Fruit fly (Drosophila melanogaster): Measurements from ENCODE around the gene Dcr-1.

Gene Dcr-1

dm6 chr3R:22717863-22718262 is 23.0 kb downstream of the Dcr-1 start:
- TF ChIP-seq dac (GFP tag; optimal IDR thresholded peaks at IDR 0.05) = no peak

dm6 chr3R:22710662-22711061 is 30.2 kb downstream of the Dcr-1 start, which contains the start of gene CG4907:
Gene CG4907, minus strand, starts transcription at chr3R:22710762.
- TF ChIP-seq Eip75B (GFP tag; optimal IDR thresholded peaks at IDR 0.05) (no peak), CG8632 (GFP tag; optimal IDR thresholded peaks at IDR 0.05) (no peak), dac (GFP tag; optimal IDR thresholded peaks at IDR 0.05) (no peak), Sox15 (GFP tag; optimal IDR thresholded peaks at IDR 0.05) (no peak), CG11902 (GFP tag; optimal IDR thresholded peaks at IDR 0.05) (no peak)

- TF ChIP-seq dsx (GFP tag; optimal IDR thresholded peaks at IDR 0.05; ENCODE audit: poor library complexity, severe bottlenecking) (no peak), CG16779 (tag; optimal IDR thresholded peaks at IDR 0.05) (no peak), CG8119 (GFP tag; IDR thresholded peaks at IDR 0.05) (no peak), Eip75B (GFP tag; optimal IDR thresholded peaks at IDR 0.05) (no peak), Smox (GFP tag; optimal IDR thresholded peaks at IDR 0.05) (no peak), dac (GFP tag; optimal IDR thresholded peaks at IDR 0.05) (no peak), Met (GFP tag; optimal IDR thresholded peaks at IDR 0.05) (no peak), vri (GFP tag; optimal IDR thresholded peaks at IDR 0.05) (no peak), OdsH (GFP tag; optimal IDR thresholded peaks at IDR 0.05) (no peak)
Observed at dm6 chr3R:22707178-22707577, 33.7 kb downstream of the Dcr-1 start, which contains the start of gene CG13842. Gene CG13842, minus strand, starts transcription at chr3R:22707278.

dm6 chr3R:22701793-22702192 is 39.1 kb downstream of the Dcr-1 start, which contains the start of the genes CG6972 and CCAP:
Gene CG6972, plus strand, starts transcription at chr3R:22702007.
Gene CCAP, minus strand, starts transcription at chr3R:22702084.
- TF ChIP-seq esn (GFP tag; optimal IDR thresholded peaks at IDR 0.05) = no peak
- TF ChIP-seq Sox14 (GFP tag; optimal IDR thresholded peaks at IDR 0.05) = no peak
- no peak for TF ChIP-seq CG9139 (GFP tag; optimal IDR thresholded peaks at IDR 0.05)
- no peak for TF ChIP-seq Eip93F (GFP tag; optimal IDR thresholded peaks at IDR 0.05)
- TF ChIP-seq CG6792 (GFP tag; optimal IDR thresholded peaks at IDR 0.05) = no peak
- no peak for TF ChIP-seq net (GFP tag; optimal IDR thresholded peaks at IDR 0.05)
- TF ChIP-seq CG3919 (GFP tag; optimal IDR thresholded peaks at IDR 0.05) = no peak
- TF ChIP-seq ss (GFP tag; optimal IDR thresholded peaks at IDR 0.05) = no peak
- TF ChIP-seq Eip75B (GFP tag; optimal IDR thresholded peaks at IDR 0.05) = no peak
- TF ChIP-seq Gug (GFP tag; IDR thresholded peaks at IDR 0.05) = no peak
- no peak for TF ChIP-seq lz (GFP tag; optimal IDR thresholded peaks at IDR 0.05)
- TF ChIP-seq CG32006 (GFP tag; optimal IDR thresholded peaks at IDR 0.05) = no peak
- no peak for TF ChIP-seq CG6163 (GFP tag; IDR thresholded peaks at IDR 0.05)
- no peak for TF ChIP-seq Met (GFP tag; optimal IDR thresholded peaks at IDR 0.05)
- TF ChIP-seq Sox102F (GFP tag; optimal IDR thresholded peaks at IDR 0.05) = no peak
- TF ChIP-seq Hr4 (GFP tag; optimal IDR thresholded peaks at IDR 0.05) = no peak

- no peak for TF ChIP-seq cyc (GFP tag; optimal IDR thresholded peaks at IDR 0.05)
- TF ChIP-seq CG8119 (GFP tag; IDR thresholded peaks at IDR 0.05) = no peak
- no peak for TF ChIP-seq Hr38 (GFP tag; optimal IDR thresholded peaks at IDR 0.05)
- no peak for TF ChIP-seq spab (GFP tag; optimal IDR thresholded peaks at IDR 0.05)
- no peak for TF ChIP-seq CG8319 (GFP tag; optimal IDR thresholded peaks at IDR 0.05)
- TF ChIP-seq vri (GFP tag; optimal IDR thresholded peaks at IDR 0.05) = no peak
- no peak for TF ChIP-seq fd85E (GFP tag; optimal IDR thresholded peaks at IDR 0.05)
- TF ChIP-seq Blimp-1 (GFP tag; optimal IDR thresholded peaks at IDR 0.05) = no peak
- TF ChIP-seq CG10669 (GFP tag; optimal IDR thresholded peaks at IDR 0.05) = no peak
- TF ChIP-seq CG11762 (GFP tag; optimal IDR thresholded peaks at IDR 0.05; ENCODE audit: insufficient read depth) = no peak
- TF ChIP-seq CG3032 (tag; optimal IDR thresholded peaks at IDR 0.05) = no peak
- no peak for TF ChIP-seq CG15336 (GFP tag; IDR thresholded peaks at IDR 0.05)
Observed at dm6 chr3R:22698208-22698607, 42.7 kb downstream of the Dcr-1 start, which contains the start of gene Cyp6d4. Gene Cyp6d4, plus strand, starts transcription at chr3R:22698319.

Measured in whole organism, prepupa.